Comparison of ENCODE assay signal across 1 fruit fly cellular context in the genomic region with DNA sequence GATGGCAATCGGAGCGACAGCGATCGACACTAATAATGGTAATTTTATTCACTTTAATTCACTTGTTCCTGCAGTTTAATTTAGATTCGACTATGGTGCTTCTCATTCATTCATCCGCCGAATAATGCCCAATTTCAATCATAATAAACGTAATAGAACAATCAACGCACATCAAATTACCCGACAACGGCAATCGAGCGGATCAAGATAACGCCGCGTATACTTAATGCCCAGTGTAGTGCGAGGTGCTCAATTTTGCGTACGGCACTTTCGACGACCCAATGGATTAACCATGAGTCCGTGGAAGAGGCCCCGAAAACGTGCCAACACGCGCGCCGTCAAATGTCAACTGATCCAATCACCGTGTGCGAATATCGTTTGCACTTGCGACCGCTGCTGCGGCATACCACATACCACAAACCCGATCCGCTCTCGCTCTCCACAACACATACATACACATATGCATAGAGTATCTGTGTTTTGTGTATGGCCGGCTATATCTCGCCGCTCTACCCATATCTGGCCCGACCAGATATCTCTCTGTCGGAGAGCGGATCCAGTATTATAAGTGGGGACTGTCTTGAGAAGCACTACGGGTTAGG.
TF ChIP-seq lines count a peak whose summit lies in the region.

A gene (minus strand): TSS at position 351 of the 602 bp plus-strand sequence.

TF ChIP-seq in whole organism, embryonic, 481 proteins besides CTCF, POLR2A, EP300 and RAD21 (continued from another document):
- no peak for TF ChIP-seq Dfd (GFP tag; optimal IDR thresholded peaks at IDR 0.05; lab: Kevin White, UChicago)
- TF ChIP-seq CG3847 (GFP tag; IDR thresholded peaks at IDR 0.05; lab: Robert Waterston, UW): no peak
- TF ChIP-seq hth (optimal IDR thresholded peaks at IDR 0.05; lab: Kevin White, UChicago): no peak
- TF ChIP-seq CG13287 (GFP tag; IDR thresholded peaks at IDR 0.05; lab: Robert Waterston, UW; ENCODE audit: partially characterized antibody): peak; percentile 34; the same call in 1 of the 2 replicates
- TF ChIP-seq Ets65A (GFP tag; lab: Kevin White, UChicago): peak; percentile 35
- no peak for TF ChIP-seq CG8281 (tag; optimal IDR thresholded peaks at IDR 0.05; lab: Kevin White, UChicago)
- TF ChIP-seq CG32532 (GFP tag; IDR thresholded peaks at IDR 0.05; lab: Robert Waterston, UW): peak; percentile 22; the same call in 1 of the 2 replicates
- TF ChIP-seq Lpt (GFP tag; optimal IDR thresholded peaks at IDR 0.05; lab: Kevin White, UChicago): no peak
- no peak for TF ChIP-seq Fer2 (tag; optimal IDR thresholded peaks at IDR 0.05; lab: Kevin White, UChicago)
- 0 out of 2 replicates have a peak, but pooled peaks have one; percentile 33 for TF ChIP-seq ranshi (GFP tag; IDR thresholded peaks at IDR 0.05; lab: Robert Waterston, UW)
- TF ChIP-seq zfh1 (GFP tag; IDR thresholded peaks at IDR 0.05; lab: Robert Waterston, UW): 0 out of 3 replicates have a peak, but pooled peaks have one; percentile 17
- peak; percentile 32 to 50 for TF ChIP-seq Trl (optimal IDR thresholded peaks at IDR 0.05; lab: Kevin White, UChicago)
- TF ChIP-seq Trl (GFP tag; optimal IDR thresholded peaks at IDR 0.05; lab: Kevin White, UChicago): no peak
- TF ChIP-seq mirr (GFP tag; optimal IDR thresholded peaks at IDR 0.05; lab: Kevin White, UChicago): peak; percentile 63
- TF ChIP-seq rib (GFP tag; IDR thresholded peaks at IDR 0.05; lab: Robert Waterston, UW): peak; percentile 54; the same call in 1 of the 2 replicates
- TF ChIP-seq sd (tag; optimal IDR thresholded peaks at IDR 0.05; lab: Kevin White, UChicago): peak; percentile 77
- no peak for TF ChIP-seq CG11504 (tag; optimal IDR thresholded peaks at IDR 0.05; lab: Kevin White, UChicago)
- TF ChIP-seq en (GFP tag; optimal IDR thresholded peaks at IDR 0.05; lab: Kevin White, UChicago): no peak
- no peak for TF ChIP-seq CG6254 (GFP tag; optimal IDR thresholded peaks at IDR 0.05; lab: Kevin White, UChicago)
- TF ChIP-seq Dll (GFP tag; IDR thresholded peaks at IDR 0.05; lab: Robert Waterston, UW; ENCODE audit: partially characterized antibody): 0 out of 4 replicates have a peak, but pooled peaks have one; percentile 12
- 0 out of 2 replicates have a peak, but pooled peaks have one; percentile 28 for TF ChIP-seq Bgb (GFP tag; IDR thresholded peaks at IDR 0.05; lab: Robert Waterston, UW; ENCODE audit: partially characterized antibody)
- no peak for TF ChIP-seq Spps (tag; optimal IDR thresholded peaks at IDR 0.05; lab: Kevin White, UChicago)
- peak; percentile 46; the same call in 1 of the 2 replicates for TF ChIP-seq Drgx (GFP tag; IDR thresholded peaks at IDR 0.05; lab: Robert Waterston, UW)
- no peak for TF ChIP-seq Sox102F (GFP tag; optimal IDR thresholded peaks at IDR 0.05; lab: Kevin White, UChicago)
- TF ChIP-seq Jarid2 (GFP tag; optimal IDR thresholded peaks at IDR 0.05; lab: Kevin White, UChicago): peak; percentile 56
- peak; percentile 71 for TF ChIP-seq exex (tag; optimal IDR thresholded peaks at IDR 0.05; lab: Kevin White, UChicago)
- no peak for TF ChIP-seq PHDP (tag; optimal IDR thresholded peaks at IDR 0.05; lab: Kevin White, UChicago)
- TF ChIP-seq CG31224 (GFP tag; IDR thresholded peaks at IDR 0.05; lab: Robert Waterston, UW): no peak
